Worm (Caenorhabditis elegans): ENCODE results near the gene cup-14.

DNA sequence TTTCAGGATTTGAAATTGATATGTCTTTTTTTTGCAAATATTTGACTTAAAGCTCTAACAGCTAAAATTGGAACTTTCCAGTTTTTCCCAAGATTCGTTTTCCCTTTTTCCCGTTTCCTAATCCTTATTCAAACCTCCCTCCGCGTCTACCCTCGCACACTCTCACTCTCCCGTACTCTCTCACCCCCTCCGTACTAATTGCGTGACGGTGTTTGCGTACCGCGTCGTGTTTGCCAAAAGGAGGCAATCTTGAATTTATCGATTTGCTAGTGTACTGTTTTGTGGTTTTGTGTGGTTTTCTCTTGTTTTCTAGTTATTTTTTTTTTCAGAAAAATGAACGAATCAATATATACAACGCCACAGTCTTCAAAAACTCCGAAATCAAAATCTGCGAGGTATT, 36.6 kb upstream of the cup-14 start, which contains the start of gene citk-1:
- TF ChIP-seq W03F9.2 (tag; optimal IDR thresholded peaks at IDR 0.05): no peak
- no peak for TF ChIP-seq dao-5 (tag; optimal IDR thresholded peaks at IDR 0.05)
- peak; percentile 43 for TF ChIP-seq him-1 (tag; optimal IDR thresholded peaks at IDR 0.05)
